Worm (Caenorhabditis elegans) whole organism, L2 larva: ENCODE measurements around the gene mam-6.

ENCODE experiments used
- ama-1 ChIP-seq: fragments of 150-350 bp; optimal IDR thresholded peaks from 2 replicates; lab custom pipeline; 2018; ENCODE audit warnings: inconsistent platforms
- lin-11 ChIP-seq: fragments of 150-350 bp; sonication (generic microtip); optimal IDR thresholded peaks from 2 replicates; lab custom pipeline; 2014; ENCODE audit warnings: missing biosample characterization, missing genetic modification characterization, inconsistent platforms, mixed read lengths
- nhr-11 ChIP-seq: fragments of 150-350 bp; optimal IDR thresholded peaks from 2 replicates; lab custom pipeline; 2014; ENCODE audit warnings: missing biosample characterization, missing genetic modification characterization
- snpc-4 ChIP-seq: fragments of 150-350 bp; optimal IDR thresholded peaks from 2 replicates; lab custom pipeline; 2014; ENCODE audit warnings: missing biosample characterization, missing genetic modification characterization
- unc-39 ChIP-seq: fragments of 150-350 bp; optimal IDR thresholded peaks from 2 replicates; lab custom pipeline; 2014; ENCODE audit warnings: missing biosample characterization, missing genetic modification characterization
- unc-62 ChIP-seq: fragments of 150-350 bp; optimal IDR thresholded peaks from 2 replicates; lab custom pipeline; 2014; ENCODE audit warnings: missing biosample characterization, missing genetic modification reagents, missing genetic modification characterization

ce11 chrX:15087752-15088151 lies 18.6 kb upstream of the mam-6 start:
- TF ChIP-seq ama-1 (lab: Kevin White, UChicago): no peak
- TF ChIP-seq unc-62: no peak
- TF ChIP-seq unc-39 (tag; lab: Kevin White, UChicago): no peak
- no peak for TF ChIP-seq lin-11 (tag; lab: Kevin White, UChicago)
- TF ChIP-seq snpc-4 (tag; lab: Kevin White, UChicago): no peak
- no peak for TF ChIP-seq nhr-11 (tag; lab: Kevin White, UChicago)
